Worm (Caenorhabditis elegans) whole organism, midembryonic: ENCODE results near the gene W04H10.2.

Source experiments
- T22C8.4 ChIP-seq: fragments of 200-800 bp; sonication (Bioruptor generic); IDR thresholded peaks from 2 replicates; pipeline ENCODE4 v1.3.6; 2022; ENCODE audit warnings: missing genetic modification characterization, missing compliant biosample characterization
- flt-1 ChIP-seq: fragments of 200-800 bp; sonication (Bioruptor generic); IDR thresholded peaks from 2 replicates; pipeline ENCODE4 v1.3.6; 2022; ENCODE audit warnings: missing genetic modification characterization, missing compliant biosample characterization
- klf-2 ChIP-seq: fragments of 200-800 bp; sonication (Bioruptor generic); conservative IDR thresholded peaks from 2 replicates; pipeline ENCODE4 v1.3.6; 2022; ENCODE audit warnings: missing genetic modification reagents, missing genetic modification characterization, missing compliant biosample characterization
- tab-1 ChIP-seq: fragments of 200-800 bp; sonication (Bioruptor generic); IDR thresholded peaks from 2 replicates; pipeline ENCODE4 v1.3.6; 2022; ENCODE audit warnings: missing genetic modification characterization, missing compliant biosample characterization
- ztf-23 ChIP-seq: fragments of 200-800 bp; sonication (Bioruptor generic); IDR thresholded peaks from 2 replicates; pipeline ENCODE4 v1.3.6; 2022; ENCODE audit warnings: missing genetic modification reagents, missing genetic modification characterization, missing compliant biosample characterization
- ztf-29 ChIP-seq: fragments of 200-800 bp; sonication (Bioruptor generic); IDR thresholded peaks from 2 replicates; pipeline ENCODE4 v1.3.6; 2022; ENCODE audit warnings: missing genetic modification reagents, missing genetic modification characterization, missing compliant biosample characterization

DNA sequence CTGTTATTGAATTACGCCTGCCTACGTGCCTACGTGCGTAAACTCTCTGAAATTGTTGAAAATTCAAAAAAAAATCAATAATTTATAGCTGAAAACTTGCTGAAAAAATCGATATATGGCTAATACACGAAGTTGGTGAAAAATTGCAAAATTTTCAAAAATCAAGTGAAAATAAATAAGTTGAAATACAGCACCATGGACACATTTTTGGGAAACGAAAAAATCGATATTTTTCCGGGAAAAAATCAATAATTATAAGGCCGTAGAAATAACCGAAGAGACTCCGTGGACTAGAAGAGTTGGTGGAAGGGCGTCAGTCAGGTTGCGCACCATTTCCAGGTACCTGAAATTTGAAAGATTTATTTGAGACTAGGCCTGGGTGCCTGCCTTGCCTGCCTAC, 9.3 kb downstream of the W04H10.2 start:
- TF ChIP-seq flt-1 (GFP tag; lab: Robert Waterston, UW) (no peak), tab-1 (GFP tag; lab: Robert Waterston, UW) (no peak), T22C8.4 (peak; percentile 77), klf-2 (GFP tag; lab: Robert Waterston, UW) (no peak), ztf-29 (GFP tag; lab: Robert Waterston, UW) (no peak), ztf-23 (GFP tag; lab: Robert Waterston, UW) (no peak)
